Worm (Caenorhabditis elegans): ENCODE results near the gene F20B6.9.

F20B6.9 gene

DNA sequence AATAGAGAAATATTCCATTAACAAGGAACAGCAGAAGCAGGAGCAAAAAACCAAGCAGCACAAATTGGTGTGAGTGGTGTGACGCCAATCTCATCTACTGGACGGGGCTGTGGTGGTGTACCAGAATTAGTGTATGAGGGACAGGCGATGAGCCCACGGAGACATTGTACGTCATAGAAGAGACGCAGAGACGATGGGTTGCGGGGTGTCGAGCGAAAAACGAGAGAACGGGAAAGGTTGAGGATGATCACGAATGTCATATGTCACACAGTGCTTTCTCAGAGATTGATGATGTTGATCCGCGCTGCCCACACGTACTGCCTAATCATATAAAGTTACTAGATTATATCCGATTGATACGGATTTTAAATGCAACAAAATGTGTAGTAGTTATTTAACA, 49.4 kb downstream of the F20B6.9 start (continued):
- no peak for TF ChIP-seq fax-1 (tag; optimal IDR thresholded peaks at IDR 0.05)
- TF ChIP-seq ztf-16 (tag; optimal IDR thresholded peaks at IDR 0.05): no peak

DNA sequence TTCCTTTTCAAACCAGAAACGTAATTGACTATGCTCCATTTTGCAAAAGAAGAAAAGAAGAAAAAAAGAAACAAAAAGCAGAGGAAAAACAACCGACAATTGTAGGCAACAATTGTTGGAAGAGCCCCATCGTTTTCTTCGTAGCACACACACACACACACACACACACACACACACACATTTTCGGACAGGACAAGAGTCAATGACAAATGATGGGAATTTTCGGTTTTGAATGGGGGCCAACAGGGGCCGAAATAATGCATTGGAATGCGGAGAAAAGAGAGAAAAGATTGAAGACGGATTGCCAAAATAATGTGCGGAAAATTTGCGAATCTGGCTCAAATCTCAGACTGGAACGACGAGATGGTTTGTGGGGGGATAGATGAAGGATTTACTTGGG, 52.5 kb downstream of the F20B6.9 start:
- no peak for TF ChIP-seq sox-2 (GFP tag; IDR thresholded peaks at IDR 0.05)
- TF ChIP-seq hlh-15 (tag; optimal IDR thresholded peaks at IDR 0.05): no peak
- TF ChIP-seq unc-86 (tag; optimal IDR thresholded peaks at IDR 0.05): no peak
- no peak for TF ChIP-seq pqm-1 (tag; optimal IDR thresholded peaks at IDR 0.05)
- TF ChIP-seq ttx-3 (tag; optimal IDR thresholded peaks at IDR 0.05): no peak
- no peak for TF ChIP-seq ceh-2 (tag; optimal IDR thresholded peaks at IDR 0.05)
- no peak for TF ChIP-seq K09A11.1 (tag; optimal IDR thresholded peaks at IDR 0.05; ENCODE audit: insufficient read depth)
- TF ChIP-seq elt-2 (tag; optimal IDR thresholded peaks at IDR 0.05): no peak

All from whole organism, late embryonic.